Fruit fly (Drosophila melanogaster): ENCODE data around the gene CG11786.

Gene CG11786

DNA sequence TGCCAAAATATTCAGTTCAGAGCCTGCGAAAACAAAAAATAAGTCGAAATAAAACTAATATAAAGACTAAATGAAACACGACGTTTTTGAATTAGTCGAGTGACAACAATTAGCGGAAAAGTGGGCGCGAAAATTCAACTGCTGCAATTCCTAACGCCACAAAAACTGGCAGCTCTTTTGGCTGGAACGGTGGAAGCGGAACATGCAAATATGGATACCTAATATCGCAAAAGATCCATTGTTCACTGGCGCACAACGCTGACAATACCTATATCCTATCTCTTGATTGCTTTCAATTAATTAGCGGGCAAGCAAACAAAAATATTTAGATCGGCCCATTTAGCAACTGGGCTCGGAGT is 3.2 kb downstream of the CG11786 start, which contains the start of gene CG11791:
TSS of gene CG11791 (plus strand) at position 234 of the 359 bp plus-strand sequence.
- TF ChIP-seq fru (GFP tag; optimal IDR thresholded peaks at IDR 0.05) (no peak), rgr (GFP tag; optimal IDR thresholded peaks at IDR 0.05) (no peak), Myc (optimal IDR thresholded peaks at IDR 0.05) (peak; percentile 46)

DNA sequence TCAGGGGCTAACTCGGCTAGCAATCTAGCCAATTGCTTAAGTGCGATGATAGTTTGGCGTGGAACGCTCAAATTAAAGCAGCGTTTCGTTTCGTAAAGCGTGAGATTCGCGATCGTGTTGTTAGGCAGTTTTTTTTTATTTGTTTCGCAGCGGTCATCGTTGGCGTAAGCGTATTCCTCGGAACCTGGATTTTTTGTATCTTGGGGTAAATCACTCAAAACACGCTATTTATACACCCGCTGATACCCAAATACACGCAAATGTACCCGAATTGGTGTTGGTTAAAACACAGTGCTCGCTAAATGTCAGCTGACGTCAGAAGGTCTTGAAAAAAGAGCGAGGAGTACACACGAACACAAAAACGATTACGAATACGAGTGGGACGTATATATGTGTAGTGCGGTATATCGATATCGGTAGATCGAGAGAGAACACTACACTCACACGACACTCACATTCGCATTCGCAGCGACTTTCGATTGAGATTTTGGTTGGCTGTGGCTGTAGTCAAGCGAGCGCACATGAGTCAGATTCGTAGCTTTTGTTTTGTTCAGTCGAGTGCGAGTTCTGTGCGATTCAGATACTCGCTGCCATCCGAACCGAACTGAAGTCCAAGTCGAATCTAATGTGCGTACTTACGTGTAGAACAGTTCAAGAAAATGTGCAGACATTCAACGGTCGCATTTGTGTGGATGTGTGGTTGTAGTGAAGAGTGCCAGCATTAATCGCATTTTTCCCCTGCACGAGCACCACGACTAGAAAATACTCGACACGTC is 3.8 kb downstream of the CG11786 start:
- TF ChIP-seq foxo (GFP tag; optimal IDR thresholded peaks at IDR 0.05) (peak; percentile 29 to 48), Jra (GFP tag; optimal IDR thresholded peaks at IDR 0.05) (peak; percentile 79), HLH106 (tag; optimal IDR thresholded peaks at IDR 0.05) (peak; percentile 39), h (GFP tag; optimal IDR thresholded peaks at IDR 0.05) (peak; percentile 71), CG9705 (GFP tag; optimal IDR thresholded peaks at IDR 0.05) (peak; percentile 30), psq (GFP tag; optimal IDR thresholded peaks at IDR 0.05) (peak; percentile 41), Sp1 (GFP tag; optimal IDR thresholded peaks at IDR 0.05) (peak; percentile 50), CG32264 (GFP tag; optimal IDR thresholded peaks at IDR 0.05) (no peak), lola (GFP tag; optimal IDR thresholded peaks at IDR 0.05) (no peak), Dfd (GFP tag; optimal IDR thresholded peaks at IDR 0.05) (no peak), OdsH (GFP tag; optimal IDR thresholded peaks at IDR 0.05) (peak; percentile 16), jim (GFP tag; optimal IDR thresholded peaks at IDR 0.05) (peak; percentile 61), fru (GFP tag; optimal IDR thresholded peaks at IDR 0.05) (no peak), N (GFP tag; optimal IDR thresholded peaks at IDR 0.05) (peak; percentile 82), tai (GFP tag; optimal IDR thresholded peaks at IDR 0.05) (peak; percentile 75), Hr83 (GFP tag; optimal IDR thresholded peaks at IDR 0.05; ENCODE audit: poor library complexity, severe bottlenecking) (peak; percentile 47), Hnf4 (GFP tag; optimal IDR thresholded peaks at IDR 0.05) (peak; percentile 55), dmrt93B (GFP tag; optimal IDR thresholded peaks at IDR 0.05) (no peak), ey (GFP tag; optimal IDR thresholded peaks at IDR 0.05) (peak; percentile 40), sv (GFP tag; optimal IDR thresholded peaks at IDR 0.05) (no peak), woc (GFP tag; optimal IDR thresholded peaks at IDR 0.05) (peak; percentile 52), CrebA (GFP tag; optimal IDR thresholded peaks at IDR 0.05; ENCODE audit: borderline replicate concordance) (no peak), brk (GFP tag; optimal IDR thresholded peaks at IDR 0.05) (peak; percentile 88), br (GFP tag; optimal IDR thresholded peaks at IDR 0.05) (peak; percentile 19), Mio (GFP tag; optimal IDR thresholded peaks at IDR 0.05) (no peak), usp (GFP tag; optimal IDR thresholded peaks at IDR 0.05) (no peak), Abd-B (GFP tag; optimal IDR thresholded peaks at IDR 0.05) (no peak), pan (optimal IDR thresholded peaks at IDR 0.05) (no peak), Hr78 (GFP tag; optimal IDR thresholded peaks at IDR 0.05) (no peak), Vsx2 (GFP tag; optimal IDR thresholded peaks at IDR 0.05; ENCODE audit: partially characterized antibody) (no peak), Rel (GFP tag; optimal IDR thresholded peaks at IDR 0.05) (peak; percentile 80), Rel (tag; optimal IDR thresholded peaks at IDR 0.05) (peak; percentile 97), dl (GFP tag; optimal IDR thresholded peaks at IDR 0.05; ENCODE audit: insufficient read depth in 1 of 2, partially characterized antibody in 2 of 2) (peak; percentile 63 to 78), Dif (GFP tag; optimal IDR thresholded peaks at IDR 0.05; ENCODE audit: partially characterized antibody) (peak; percentile 88), dsf (GFP tag; optimal IDR thresholded peaks at IDR 0.05; ENCODE audit: borderline replicate concordance) (peak; percentile 22), rgr (GFP tag; optimal IDR thresholded peaks at IDR 0.05) (peak; percentile 61), Myc (optimal IDR thresholded peaks at IDR 0.05) (no peak), GATAd (GFP tag; optimal IDR thresholded peaks at IDR 0.05) (no peak), sage (GFP tag; optimal IDR thresholded peaks at IDR 0.05) (peak; percentile 84)

DNA sequence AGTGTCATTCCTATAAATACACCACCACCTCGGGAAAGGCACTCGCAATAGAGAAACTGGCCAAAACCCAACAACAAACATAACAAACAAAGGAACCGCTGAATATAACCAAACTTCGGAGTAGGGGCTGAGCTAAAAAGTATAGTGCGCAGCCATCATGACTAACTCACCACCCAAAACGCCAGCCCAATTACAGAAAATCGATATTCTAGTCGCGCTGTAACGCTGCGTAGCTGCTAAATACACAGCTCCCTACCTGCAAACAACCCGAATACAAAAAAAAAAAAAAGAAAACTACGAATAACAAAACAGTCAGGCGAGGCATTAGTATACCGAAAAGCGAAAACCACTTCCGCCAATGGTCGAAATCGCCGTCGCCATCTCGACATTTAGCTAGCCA is 4.5 kb downstream of the CG11786 start:
- TF ChIP-seq Hr83 (GFP tag; optimal IDR thresholded peaks at IDR 0.05; ENCODE audit: poor library complexity, severe bottlenecking) = no peak
- no peak for TF ChIP-seq CrebA (GFP tag; optimal IDR thresholded peaks at IDR 0.05; ENCODE audit: borderline replicate concordance)
- no peak for TF ChIP-seq Abd-B (GFP tag; optimal IDR thresholded peaks at IDR 0.05)
- TF ChIP-seq h (GFP tag; optimal IDR thresholded peaks at IDR 0.05) = no peak
- TF ChIP-seq tai (GFP tag; optimal IDR thresholded peaks at IDR 0.05) = no peak
- no peak for TF ChIP-seq fru (GFP tag; optimal IDR thresholded peaks at IDR 0.05)
- TF ChIP-seq GATAd (GFP tag; optimal IDR thresholded peaks at IDR 0.05) = no peak
- no peak for TF ChIP-seq dl (GFP tag; optimal IDR thresholded peaks at IDR 0.05; ENCODE audit: insufficient read depth in 1 of 2, partially characterized antibody in 2 of 2)
- TF ChIP-seq dsf (GFP tag; optimal IDR thresholded peaks at IDR 0.05; ENCODE audit: borderline replicate concordance) = no peak
- no peak for TF ChIP-seq N (GFP tag; optimal IDR thresholded peaks at IDR 0.05)
- no peak for TF ChIP-seq rgr (GFP tag; optimal IDR thresholded peaks at IDR 0.05)
- no peak for TF ChIP-seq Dfd (GFP tag; optimal IDR thresholded peaks at IDR 0.05)
- no peak for TF ChIP-seq foxo (GFP tag; optimal IDR thresholded peaks at IDR 0.05)
- TF ChIP-seq OdsH (GFP tag; optimal IDR thresholded peaks at IDR 0.05) = no peak
- no peak for TF ChIP-seq Myc (optimal IDR thresholded peaks at IDR 0.05)
